Fruit fly (Drosophila melanogaster): ENCODE measurements around the gene CG42729.

Gene CG42729

dm6 chr3L:15538582-15539490 lies 11.5 kb upstream of the CG42729 start (continued):
- TF ChIP-seq GATAe (GFP tag; conservative IDR thresholded peaks at IDR 0.05) (peak; percentile 63; the same call in 1 of the 2 replicates), chinmo (GFP tag; IDR thresholded peaks at IDR 0.05; ENCODE audit: partially characterized antibody) (0 out of 4 replicates have a peak, but pooled peaks have one; percentile 20), CG6765 (GFP tag; optimal IDR thresholded peaks at IDR 0.05) (no peak), CG6272 (GFP tag; IDR thresholded peaks at IDR 0.05) (no peak), fd64A (GFP tag; optimal IDR thresholded peaks at IDR 0.05) (no peak), D19A (tag; optimal IDR thresholded peaks at IDR 0.05) (peak; percentile 72), CG3838 (GFP tag; optimal IDR thresholded peaks at IDR 0.05) (no peak), CG10274 (GFP tag; optimal IDR thresholded peaks at IDR 0.05) (no peak), CG34224 (GFP tag; IDR thresholded peaks at IDR 0.05; ENCODE audit: partially characterized antibody) (no peak), hbn (GFP tag; IDR thresholded peaks at IDR 0.05; ENCODE audit: partially characterized antibody) (no peak), sug (tag; optimal IDR thresholded peaks at IDR 0.05) (peak; percentile 35), seq (GFP tag; IDR thresholded peaks at IDR 0.05) (no peak), nerfin-2 (GFP tag; IDR thresholded peaks at IDR 0.05; ENCODE audit: partially characterized antibody) (no peak), grau (tag; optimal IDR thresholded peaks at IDR 0.05) (no peak), CG10366 (GFP tag; IDR thresholded peaks at IDR 0.05) (no peak), gem (tag; optimal IDR thresholded peaks at IDR 0.05) (peak; percentile 22), CG13296 (GFP tag; optimal IDR thresholded peaks at IDR 0.05) (no peak), row (GFP tag; IDR thresholded peaks at IDR 0.05) (peak; percentile 44; the same call in 2 of the 3 replicates), CG18619 (GFP tag; optimal IDR thresholded peaks at IDR 0.05) (no peak), esg (GFP tag; conservative IDR thresholded peaks at IDR 0.05) (no peak), CG13287 (GFP tag; IDR thresholded peaks at IDR 0.05; ENCODE audit: partially characterized antibody) (no peak), Oli (tag; optimal IDR thresholded peaks at IDR 0.05) (no peak), CG12744 (GFP tag; optimal IDR thresholded peaks at IDR 0.05) (no peak), pzg (GFP tag; optimal IDR thresholded peaks at IDR 0.05) (no peak), exex (tag; optimal IDR thresholded peaks at IDR 0.05) (peak; percentile 88), kay (GFP tag; optimal IDR thresholded peaks at IDR 0.05) (no peak), sqz (GFP tag; optimal IDR thresholded peaks at IDR 0.05) (peak; percentile 77), CG15514 (GFP tag; optimal IDR thresholded peaks at IDR 0.05) (no peak), gsb (GFP tag; IDR thresholded peaks at IDR 0.05) (no peak), CG14441 (GFP tag; IDR thresholded peaks at IDR 0.05) (0 out of 2 replicates have a peak, but pooled peaks have one; percentile 38), ken (GFP tag; IDR thresholded peaks at IDR 0.05) (no peak), CG6683 (GFP tag; optimal IDR thresholded peaks at IDR 0.05) (no peak), Bteb2 (GFP tag; optimal IDR thresholded peaks at IDR 0.05) (no peak), Hr51 (GFP tag; optimal IDR thresholded peaks at IDR 0.05) (no peak), CG32772 (GFP tag; IDR thresholded peaks at IDR 0.05) (no peak), ind (GFP tag; optimal IDR thresholded peaks at IDR 0.05) (no peak), CG9932 (GFP tag; IDR thresholded peaks at IDR 0.05) (no peak), zf30C (GFP tag; optimal IDR thresholded peaks at IDR 0.05) (no peak), grn (GFP tag; optimal IDR thresholded peaks at IDR 0.05) (peak; percentile 86), her (GFP tag; optimal IDR thresholded peaks at IDR 0.05) (no peak), D19B (GFP tag; optimal IDR thresholded peaks at IDR 0.05) (peak; percentile 61), CG34422 (GFP tag; IDR thresholded peaks at IDR 0.05) (peak; percentile 39; the same call in 1 of the 3 replicates), CG33557 (GFP tag; optimal IDR thresholded peaks at IDR 0.05) (no peak), dan (GFP tag; IDR thresholded peaks at IDR 0.05) (no peak), Blimp-1 (GFP tag; optimal IDR thresholded peaks at IDR 0.05) (peak; percentile 1), CG31224 (GFP tag; IDR thresholded peaks at IDR 0.05) (no peak), bigmax (GFP tag; optimal IDR thresholded peaks at IDR 0.05) (no peak), Sox102F (GFP tag; optimal IDR thresholded peaks at IDR 0.05) (peak; percentile 35)

Data from whole organism, embryonic.